Worm (Caenorhabditis elegans) whole organism, mixed stage, embryonic: ENCODE measurements around the gene ZK688.5.

ENCODE experiments used
- M03D4.4 ChIP-seq: sonication (generic microtip); optimal IDR thresholded peaks from 2 replicates; lab custom pipeline; 2017; ENCODE audit warnings: mild to moderate bottlenecking, missing genetic modification characterization, missing compliant biosample characterization
- bed-3 ChIP-seq: fragments of 200-800 bp; sonication (Bioruptor generic); optimal IDR thresholded peaks from 3 replicates; lab custom pipeline; 2018; ENCODE audit warnings: mild to moderate bottlenecking, missing genetic modification characterization, moderate library complexity, missing compliant biosample characterization
- blmp-1 ChIP-seq: fragments of 150-350 bp; optimal IDR thresholded peaks from 2 replicates; lab custom pipeline; 2014; ENCODE audit warnings: missing biosample characterization, missing genetic modification characterization
- ceh-39 ChIP-seq: fragments of 150-350 bp; optimal IDR thresholded peaks from 2 replicates; lab custom pipeline; 2014; ENCODE audit warnings: missing biosample characterization, missing genetic modification characterization
- ceh-43 ChIP-seq: fragments of 200-800 bp; sonication (Bioruptor generic); optimal IDR thresholded peaks from 2 replicates; lab custom pipeline; 2018; ENCODE audit warnings: mild to moderate bottlenecking, missing genetic modification characterization, moderate library complexity, missing compliant biosample characterization
- ceh-83 ChIP-seq: fragments of 200-800 bp; sonication (Bioruptor generic); optimal IDR thresholded peaks from 2 replicates; lab custom pipeline; 2018; ENCODE audit warnings: mild to moderate bottlenecking, missing genetic modification characterization, missing compliant biosample characterization
- ces-1 ChIP-seq: fragments of 150-350 bp; optimal IDR thresholded peaks from 2 replicates; lab custom pipeline; 2014; ENCODE audit warnings: missing biosample characterization, missing genetic modification reagents, missing genetic modification characterization
- cnd-1 ChIP-seq: fragments of 200-800 bp; sonication (Bioruptor generic); optimal IDR thresholded peaks from 2 replicates; lab custom pipeline; 2018; ENCODE audit warnings: mild to moderate bottlenecking, missing genetic modification characterization, missing compliant biosample characterization
- drap-1 ChIP-seq: fragments of 200-800 bp; sonication (Bioruptor generic); optimal IDR thresholded peaks from 3 replicates; lab custom pipeline; 2018; ENCODE audit warnings: mild to moderate bottlenecking, missing genetic modification characterization, missing compliant biosample characterization
- elt-1 ChIP-seq: sonication (generic microtip); optimal IDR thresholded peaks from 2 replicates; lab custom pipeline; 2017; ENCODE audit warnings: missing genetic modification characterization, mild to moderate bottlenecking, missing compliant biosample characterization, antibody characterized with exemption, moderate library complexity, borderline replicate concordance; ENCODE audit not compliant: insufficient read depth
- elt-3 ChIP-seq: fragments of 150-350 bp; optimal IDR thresholded peaks from 2 replicates; lab custom pipeline; 2014; ENCODE audit warnings: missing biosample characterization, missing genetic modification characterization
- ham-2 ChIP-seq: fragments of 200-800 bp; sonication (Bioruptor generic); optimal IDR thresholded peaks from 2 replicates; lab custom pipeline; 2018; ENCODE audit warnings: mild to moderate bottlenecking, missing genetic modification characterization, missing compliant biosample characterization
- hlh-1 ChIP-seq: fragments of 150-350 bp; optimal IDR thresholded peaks from 2 replicates; lab custom pipeline; 2014; ENCODE audit warnings: missing biosample characterization, missing genetic modification reagents, missing genetic modification characterization
- lin-13 ChIP-seq: fragments of 150-350 bp; optimal IDR thresholded peaks from 2 replicates; lab custom pipeline; 2014; ENCODE audit warnings: missing biosample characterization, missing genetic modification characterization
- lin-32 ChIP-seq: fragments of 200-800 bp; sonication (Bioruptor generic); optimal IDR thresholded peaks from 2 replicates; lab custom pipeline; 2018; ENCODE audit warnings: mild to moderate bottlenecking, missing genetic modification characterization, missing compliant biosample characterization
- lsy-2 ChIP-seq: fragments of 150-350 bp; optimal IDR thresholded peaks from 2 replicates; lab custom pipeline; 2014; ENCODE audit warnings: missing biosample characterization, missing genetic modification characterization
- mab-5 ChIP-seq: fragments of 150-350 bp; optimal IDR thresholded peaks from 2 replicates; lab custom pipeline; 2014; ENCODE audit warnings: missing biosample characterization, missing genetic modification characterization
- mep-1 ChIP-seq: fragments of 150-350 bp; optimal IDR thresholded peaks from 2 replicates; lab custom pipeline; 2017; ENCODE audit warnings: missing biosample characterization, missing genetic modification reagents, missing genetic modification characterization, inconsistent platforms
- mls-2 ChIP-seq: sonication (generic microtip); optimal IDR thresholded peaks from 2 replicates; lab custom pipeline; 2016; ENCODE audit warnings: mild to moderate bottlenecking, missing genetic modification characterization, moderate library complexity, missing compliant biosample characterization
- nhr-12 ChIP-seq: fragments of 150-350 bp; optimal IDR thresholded peaks from 2 replicates; lab custom pipeline; 2014; ENCODE audit warnings: missing biosample characterization, missing genetic modification characterization
- nhr-2 ChIP-seq: fragments of 150-350 bp; optimal IDR thresholded peaks from 2 replicates; lab custom pipeline; 2014; ENCODE audit warnings: missing biosample characterization, missing genetic modification characterization
- nhr-237 ChIP-seq: fragments of 150-350 bp; optimal IDR thresholded peaks from 2 replicates; lab custom pipeline; 2014; ENCODE audit warnings: missing biosample characterization, missing genetic modification characterization
- nhr-28 ChIP-seq: fragments of 150-350 bp; optimal IDR thresholded peaks from 2 replicates; lab custom pipeline; 2014; ENCODE audit warnings: missing biosample characterization, missing genetic modification characterization
- nhr-76 ChIP-seq: sonication (generic microtip); optimal IDR thresholded peaks from 2 replicates; lab custom pipeline; 2017; ENCODE audit warnings: missing biosample characterization, missing genetic modification characterization
- pha-4 ChIP-seq: fragments of 150-350 bp; optimal IDR thresholded peaks from 2 replicates; lab custom pipeline; 2018; ENCODE audit warnings: missing biosample characterization, missing genetic modification reagents, missing genetic modification characterization
- sem-2 ChIP-seq: fragments of 200-800 bp; sonication (Bioruptor generic); optimal IDR thresholded peaks from 2 replicates; lab custom pipeline; 2018; ENCODE audit warnings: mild to moderate bottlenecking, missing genetic modification characterization, missing compliant biosample characterization
- snpc-4 ChIP-seq: fragments of 150-350 bp; optimal IDR thresholded peaks from 2 replicates; lab custom pipeline; 2014; ENCODE audit warnings: missing biosample characterization, missing genetic modification characterization
- sptf-1 ChIP-seq: sonication (generic microtip); optimal IDR thresholded peaks from 2 replicates; lab custom pipeline; 2017; ENCODE audit warnings: mild to moderate bottlenecking, missing genetic modification characterization, moderate library complexity, missing compliant biosample characterization
- tbx-8 ChIP-seq: fragments of 200-800 bp; sonication (Bioruptor generic); optimal IDR thresholded peaks from 2 replicates; lab custom pipeline; 2018; ENCODE audit warnings: mild to moderate bottlenecking, missing genetic modification characterization, moderate library complexity, missing compliant biosample characterization
- unc-120 ChIP-seq: sonication (generic microtip); optimal IDR thresholded peaks from 2 replicates; lab custom pipeline; 2017; ENCODE audit warnings: missing genetic modification characterization, missing compliant biosample characterization; ENCODE audit not compliant: poor library complexity, severe bottlenecking
- unc-39 ChIP-seq: fragments of 150-350 bp; optimal IDR thresholded peaks from 2 replicates; lab custom pipeline; 2014; ENCODE audit warnings: missing biosample characterization, missing genetic modification characterization
- unc-62 ChIP-seq: fragments of 150-350 bp; optimal IDR thresholded peaks from 2 replicates; lab custom pipeline; 2014; ENCODE audit warnings: missing biosample characterization, missing genetic modification reagents, missing genetic modification characterization
- zip-8 ChIP-seq: fragments of 150-350 bp; optimal IDR thresholded peaks from 2 replicates; lab custom pipeline; 2014; ENCODE audit warnings: missing biosample characterization, missing genetic modification characterization
- ztf-11 ChIP-seq: fragments of 150-350 bp; optimal IDR thresholded peaks from 2 replicates; lab custom pipeline; 2014; ENCODE audit warnings: missing biosample characterization, missing genetic modification characterization

The ZK688.5 gene

ce11 chrIII:7891573-7892306, at the start of gene ZK688.5, which contains the start of gene fahd-1:
ZK688.5 (minus strand) TSS chrIII:7891623.
fahd-1 (plus strand) TSS chrIII:7892256.
- no peak for TF ChIP-seq M03D4.4 (tag; lab: Kevin White, UChicago)
- peak; percentile 71 for TF ChIP-seq pha-4
- TF ChIP-seq unc-120 (tag; lab: Kevin White, UChicago) = peak; percentile 68
- TF ChIP-seq mls-2 (tag; lab: Kevin White, UChicago) = peak; percentile 68
- TF ChIP-seq ham-2 = peak; percentile 74
- peak; percentile 59 for TF ChIP-seq ces-1 (GFP tag; lab: Kevin White, UChicago)
- peak; percentile 8 for TF ChIP-seq ceh-39 (tag; lab: Kevin White, UChicago)
- peak; percentile 93 for TF ChIP-seq hlh-1
- no peak for TF ChIP-seq mab-5 (tag; lab: Kevin White, UChicago)
- no peak for TF ChIP-seq elt-1 (tag; lab: Kevin White, UChicago)
- peak; percentile 56 for TF ChIP-seq lsy-2 (tag; lab: Kevin White, UChicago)
- peak; percentile 10 for TF ChIP-seq cnd-1
- peak; percentile 77 for TF ChIP-seq nhr-2 (tag; lab: Kevin White, UChicago)
- TF ChIP-seq nhr-237 (tag; lab: Kevin White, UChicago) = peak; percentile 46
- no peak for TF ChIP-seq ceh-43 (GFP tag; lab: Kevin White, UChicago)
- peak; percentile 19 for TF ChIP-seq lin-13 (tag; lab: Kevin White, UChicago)
- no peak for TF ChIP-seq unc-62 (GFP tag; lab: Kevin White, UChicago)
- TF ChIP-seq mep-1 (tag; lab: Kevin White, UChicago) = peak; percentile 40

ce11 chrIII:7940819-7941218, 49.4 kb upstream of the ZK688.5 start, which contains the start of gene C29E4.12:
C29E4.12 (plus strand) TSS chrIII:7941151.
- TF ChIP-seq ham-2 = no peak
- peak; percentile 61 for TF ChIP-seq pha-4
- TF ChIP-seq mab-5 (tag; lab: Kevin White, UChicago) = no peak
- TF ChIP-seq elt-1 (tag; lab: Kevin White, UChicago) = no peak
- no peak for TF ChIP-seq unc-120 (tag; lab: Kevin White, UChicago)
- no peak for TF ChIP-seq nhr-28 (tag; lab: Kevin White, UChicago)
- no peak for TF ChIP-seq snpc-4 (tag; lab: Kevin White, UChicago)
- no peak for TF ChIP-seq ces-1 (GFP tag; lab: Kevin White, UChicago)
- no peak for TF ChIP-seq ceh-83
- TF ChIP-seq ceh-39 (tag; lab: Kevin White, UChicago) = peak; percentile 52
- TF ChIP-seq nhr-12 (tag; lab: Kevin White, UChicago) = no peak
- TF ChIP-seq tbx-8 (GFP tag; lab: Kevin White, UChicago) = no peak
- TF ChIP-seq elt-3 (tag; lab: Kevin White, UChicago) = no peak
- TF ChIP-seq ceh-43 (GFP tag; lab: Kevin White, UChicago) = no peak
- TF ChIP-seq ztf-11 (tag; lab: Kevin White, UChicago) = no peak
- no peak for TF ChIP-seq drap-1
- TF ChIP-seq blmp-1 = no peak
- no peak for TF ChIP-seq nhr-2 (tag; lab: Kevin White, UChicago)
- no peak for TF ChIP-seq zip-8 (tag; lab: Kevin White, UChicago)
- TF ChIP-seq nhr-237 (tag; lab: Kevin White, UChicago) = peak; percentile 76
- no peak for TF ChIP-seq nhr-76 (tag; lab: Kevin White, UChicago)
- no peak for TF ChIP-seq mls-2 (tag; lab: Kevin White, UChicago)
- no peak for TF ChIP-seq lin-32 (GFP tag; lab: Kevin White, UChicago)
- TF ChIP-seq bed-3 (GFP tag; lab: Kevin White, UChicago) = no peak
- TF ChIP-seq unc-39 (tag; lab: Kevin White, UChicago) = no peak
- no peak for TF ChIP-seq cnd-1
- TF ChIP-seq hlh-1 = peak; percentile 28
- no peak for TF ChIP-seq M03D4.4 (tag; lab: Kevin White, UChicago)
- no peak for TF ChIP-seq unc-62 (GFP tag; lab: Kevin White, UChicago)
- TF ChIP-seq sptf-1 (tag; lab: Kevin White, UChicago) = no peak
- peak; percentile 16 for TF ChIP-seq lin-13 (tag; lab: Kevin White, UChicago)
- TF ChIP-seq mep-1 (tag; lab: Kevin White, UChicago) = peak; percentile 76
- TF ChIP-seq sem-2 = no peak
- peak; percentile 81 for TF ChIP-seq lsy-2 (tag; lab: Kevin White, UChicago)

DNA sequence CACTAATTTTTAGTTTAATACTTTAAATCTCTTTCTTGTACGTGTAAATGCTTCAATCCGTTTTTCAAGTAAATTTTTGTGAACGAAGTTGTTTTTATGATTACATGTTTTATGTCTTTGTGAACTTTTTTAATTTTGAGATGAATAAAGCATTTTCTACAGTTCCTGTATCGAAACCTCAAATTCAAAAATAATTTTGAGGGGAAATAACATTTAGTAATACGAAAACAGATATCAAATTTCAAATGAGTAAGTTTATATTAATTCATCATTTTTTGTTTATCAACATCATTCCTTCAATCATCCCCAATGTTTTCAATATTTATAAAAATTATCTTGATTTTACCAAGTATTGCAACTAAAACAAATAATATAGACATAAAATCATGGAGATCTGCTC, 46.1 kb upstream of the ZK688.5 start, which contains the start of gene C29E4.10:
Gene C29E4.10 (plus strand): TSS at position 301 of the 400 bp plus-strand sequence.
- TF ChIP-seq zip-8 (tag; lab: Kevin White, UChicago) = no peak
- TF ChIP-seq, all 35 proteins: peak for 0
